Worm (Caenorhabditis elegans): ENCODE results near the gene pcca-1.

Gene pcca-1

ce11 chrX:7614466-7614865 lies 46.3 kb downstream of the pcca-1 start:
- no peak for TF ChIP-seq snpc-4 (tag; optimal IDR thresholded peaks at IDR 0.05)
- TF ChIP-seq unc-39 (tag; optimal IDR thresholded peaks at IDR 0.05), result no peak
- no peak for TF ChIP-seq pha-4 (tag; optimal IDR thresholded peaks at IDR 0.05)
- TF ChIP-seq nhr-28 (tag; optimal IDR thresholded peaks at IDR 0.05), result no peak
- no peak for TF ChIP-seq egl-5 (tag; optimal IDR thresholded peaks at IDR 0.05)
- TF ChIP-seq elt-3 (tag; optimal IDR thresholded peaks at IDR 0.05), result no peak
- TF ChIP-seq nhr-77 (tag; optimal IDR thresholded peaks at IDR 0.05), result no peak
- TF ChIP-seq ztf-4 (tag; optimal IDR thresholded peaks at IDR 0.05), result no peak
- no peak for TF ChIP-seq nfya-1 (tag; optimal IDR thresholded peaks at IDR 0.05; ENCODE audit: insufficient read depth)
- TF ChIP-seq aly-2 (tag; optimal IDR thresholded peaks at IDR 0.05), result no peak
- TF ChIP-seq lin-15B (tag; optimal IDR thresholded peaks at IDR 0.05), result no peak
- no peak for TF ChIP-seq elt-2 (tag; optimal IDR thresholded peaks at IDR 0.05)
- TF ChIP-seq fos-1 (tag; optimal IDR thresholded peaks at IDR 0.05), result no peak
- TF ChIP-seq mml-1 (tag; optimal IDR thresholded peaks at IDR 0.05), result no peak
- no peak for TF ChIP-seq hmg-11 (tag; optimal IDR thresholded peaks at IDR 0.05)
- TF ChIP-seq R02D3.7 (tag; optimal IDR thresholded peaks at IDR 0.05), result no peak
- no peak for TF ChIP-seq fkh-10 (GFP tag; optimal IDR thresholded peaks at IDR 0.05)
- TF ChIP-seq mdl-1 (tag; optimal IDR thresholded peaks at IDR 0.05), result no peak

ce11 chrX:7607982-7608381 lies 52.8 kb downstream of the pcca-1 start, which contains the start of gene twk-17:
Gene twk-17 (minus strand): TSS chrX:7608082.
- TF ChIP-seq sea-2 (GFP tag; optimal IDR thresholded peaks at IDR 0.05), result no peak
- no peak for TF ChIP-seq fkh-2 (tag; optimal IDR thresholded peaks at IDR 0.05)
- no peak for TF ChIP-seq fkh-10 (GFP tag; optimal IDR thresholded peaks at IDR 0.05)
- no peak for TF ChIP-seq ceh-9 (tag; optimal IDR thresholded peaks at IDR 0.05)
- no peak for TF ChIP-seq elt-3 (tag; optimal IDR thresholded peaks at IDR 0.05)
- no peak for TF ChIP-seq egl-27 (tag; optimal IDR thresholded peaks at IDR 0.05)
- TF ChIP-seq ceh-82 (tag; optimal IDR thresholded peaks at IDR 0.05), result no peak
- no peak for TF ChIP-seq unc-62 (GFP tag; optimal IDR thresholded peaks at IDR 0.05)
- TF ChIP-seq eor-1 (tag; optimal IDR thresholded peaks at IDR 0.05), result no peak
- TF ChIP-seq nhr-237 (tag; optimal IDR thresholded peaks at IDR 0.05), result no peak
- no peak for TF ChIP-seq daf-12 (tag; optimal IDR thresholded peaks at IDR 0.05)
- no peak for TF ChIP-seq pqm-1 (tag; optimal IDR thresholded peaks at IDR 0.05)
- TF ChIP-seq ztf-4 (tag; optimal IDR thresholded peaks at IDR 0.05), result no peak
- TF ChIP-seq nhr-43 (tag; optimal IDR thresholded peaks at IDR 0.05; ENCODE audit: poor library complexity, severe bottlenecking), result no peak
- TF ChIP-seq nhr-76 (tag; optimal IDR thresholded peaks at IDR 0.05), result no peak
- no peak for TF ChIP-seq aly-2 (tag; optimal IDR thresholded peaks at IDR 0.05)
- no peak for TF ChIP-seq jun-1 (tag; optimal IDR thresholded peaks at IDR 0.05)
- TF ChIP-seq snpc-4 (tag; optimal IDR thresholded peaks at IDR 0.05), result no peak
- no peak for TF ChIP-seq elt-1 (tag; optimal IDR thresholded peaks at IDR 0.05)
- TF ChIP-seq nhr-25 (tag; optimal IDR thresholded peaks at IDR 0.05), result no peak

Measured in whole organism, L3 larva.